Worm (Caenorhabditis elegans) whole organism, young adult: ENCODE measurements around the gene F54H12.7.
A peak's percentile ranks its signal among the peaks of the same experiment; 100 is the strongest.

Source experiments
- B0261.1 ChIP-seq: sonication (generic microtip); optimal IDR thresholded peaks from 2 replicates; lab custom pipeline; 2016; ENCODE audit warnings: mild to moderate bottlenecking, missing genetic modification characterization, moderate library complexity, missing compliant biosample characterization
- C17E4.6 ChIP-seq: fragments of 200-800 bp; sonication (Bioruptor generic); IDR thresholded peaks from 2 replicates; pipeline ENCODE4 v1.3.6; 2022; ENCODE audit warnings: missing genetic modification reagents, missing genetic modification characterization, missing compliant biosample characterization
- F23B12.7 ChIP-seq: sonication (generic microtip); optimal IDR thresholded peaks from 2 replicates; lab custom pipeline; 2017; ENCODE audit warnings: missing genetic modification characterization, mild to moderate bottlenecking, missing compliant biosample characterization, antibody characterized with exemption, moderate library complexity; ENCODE audit not compliant: insufficient read depth
- F49E8.2 ChIP-seq: sonication (generic microtip); optimal IDR thresholded peaks from 3 replicates; lab custom pipeline; 2017; ENCODE audit warnings: missing genetic modification characterization, mild to moderate bottlenecking, missing compliant biosample characterization, antibody characterized with exemption, moderate library complexity; ENCODE audit not compliant: insufficient read depth
- K12H6.12 ChIP-seq: fragments of 200-800 bp; sonication (Bioruptor generic); optimal IDR thresholded peaks from 2 replicates; lab custom pipeline; 2018; ENCODE audit warnings: mild to moderate bottlenecking, missing genetic modification characterization, missing compliant biosample characterization
- T26A5.8 ChIP-seq: sonication (generic microtip); optimal IDR thresholded peaks from 2 replicates; lab custom pipeline; 2016; ENCODE audit warnings: missing genetic modification characterization, missing compliant biosample characterization
- Y53G8AR.9 ChIP-seq: fragments of 200-800 bp; sonication (Bioruptor generic); conservative IDR thresholded peaks from 2 replicates; pipeline ENCODE4 v1.3.6; 2022; ENCODE audit warnings: missing genetic modification reagents, missing genetic modification characterization, missing compliant biosample characterization
- ZK185.1 ChIP-seq: sonication (generic microtip); optimal IDR thresholded peaks from 2 replicates; lab custom pipeline; 2016; ENCODE audit warnings: mild to moderate bottlenecking, missing genetic modification characterization, missing compliant biosample characterization; ENCODE audit not compliant: poor library complexity, severe bottlenecking
- akir-1 ChIP-seq: fragments of 200-800 bp; sonication (Bioruptor generic); optimal IDR thresholded peaks from 2 replicates; lab custom pipeline; 2018; ENCODE audit warnings: mild to moderate bottlenecking, missing genetic modification characterization, moderate library complexity, missing compliant biosample characterization
- aptf-2 ChIP-seq: fragments of 200-800 bp; sonication (Bioruptor generic); conservative IDR thresholded peaks from 2 replicates; pipeline ENCODE4 v1.3.6; 2022; ENCODE audit warnings: missing genetic modification reagents, missing genetic modification characterization, missing compliant biosample characterization
- aptf-3 ChIP-seq: fragments of 200-800 bp; sonication (Bioruptor generic); IDR thresholded peaks from 2 replicates; pipeline ENCODE4 v1.3.6; 2022; ENCODE audit warnings: missing genetic modification characterization, missing compliant biosample characterization
- athp-1 ChIP-seq: sonication (generic microtip); optimal IDR thresholded peaks from 2 replicates; lab custom pipeline; 2017; ENCODE audit warnings: mild to moderate bottlenecking, missing genetic modification characterization, missing compliant biosample characterization
- attf-5 ChIP-seq: fragments of 200-800 bp; sonication (Bioruptor generic); optimal IDR thresholded peaks from 2 replicates; lab custom pipeline; 2018; ENCODE audit warnings: mild to moderate bottlenecking, missing genetic modification characterization, missing compliant biosample characterization
- attf-6 ChIP-seq: fragments of 200-800 bp; sonication (Bioruptor generic); IDR thresholded peaks from 2 replicates; pipeline ENCODE4 v1.3.6; 2022; ENCODE audit warnings: missing genetic modification reagents, missing genetic modification characterization, missing compliant biosample characterization
- bed-1 ChIP-seq: fragments of 200-800 bp; sonication (Bioruptor generic); IDR thresholded peaks from 2 replicates; pipeline ENCODE4 v1.3.6; 2022; ENCODE audit warnings: missing genetic modification reagents, missing genetic modification characterization, missing compliant biosample characterization
- bed-2 ChIP-seq: fragments of 200-800 bp; sonication (Bioruptor generic); IDR thresholded peaks from 2 replicates; pipeline ENCODE4 v1.3.6; 2022; ENCODE audit warnings: missing genetic modification reagents, missing genetic modification characterization, missing compliant biosample characterization
- ceh-40 ChIP-seq: fragments of 200-800 bp; sonication (Bioruptor generic); IDR thresholded peaks from 2 replicates; pipeline ENCODE4 v1.3.6; 2022; ENCODE audit warnings: missing genetic modification characterization, missing compliant biosample characterization
- ceh-58 ChIP-seq: fragments of 200-800 bp; sonication (Bioruptor generic); IDR thresholded peaks from 2 replicates; pipeline ENCODE4 v1.3.6; 2022; ENCODE audit warnings: missing genetic modification characterization, missing compliant biosample characterization
- dpff-1 ChIP-seq: sonication (generic microtip); optimal IDR thresholded peaks from 2 replicates; lab custom pipeline; 2017; ENCODE audit warnings: mild to moderate bottlenecking, missing genetic modification characterization, missing compliant biosample characterization
- dpl-1 ChIP-seq: fragments of 150-350 bp; optimal IDR thresholded peaks from 2 replicates; lab custom pipeline; 2014; ENCODE audit warnings: missing biosample characterization, missing genetic modification reagents, missing genetic modification characterization
- efl-1 ChIP-seq: fragments of 150-350 bp; optimal IDR thresholded peaks from 2 replicates; lab custom pipeline; 2014; ENCODE audit warnings: missing biosample characterization, missing genetic modification reagents, missing genetic modification characterization
- egl-18 ChIP-seq: fragments of 200-800 bp; sonication (Bioruptor generic); IDR thresholded peaks from 2 replicates; pipeline ENCODE4 v1.3.6; 2022; ENCODE audit warnings: missing genetic modification reagents, missing genetic modification characterization, missing compliant biosample characterization
- egrh-3 ChIP-seq: fragments of 200-800 bp; sonication (Bioruptor generic); IDR thresholded peaks from 2 replicates; pipeline ENCODE4 v1.3.6; 2022; ENCODE audit warnings: missing genetic modification reagents, missing genetic modification characterization, missing compliant biosample characterization
- hlh-26 ChIP-seq: fragments of 200-800 bp; sonication (Bioruptor generic); conservative IDR thresholded peaks from 2 replicates; pipeline ENCODE4 v1.3.6; 2022; ENCODE audit warnings: missing genetic modification reagents, missing genetic modification characterization, missing compliant biosample characterization
- hmg-1.2 ChIP-seq: fragments of 200-800 bp; sonication (Bioruptor generic); IDR thresholded peaks from 2 replicates; pipeline ENCODE4 v1.3.6; 2022; ENCODE audit warnings: missing genetic modification reagents, missing genetic modification characterization, missing compliant biosample characterization
- hsf-1 ChIP-seq: fragments of 200-800 bp; sonication (Bioruptor generic); IDR thresholded peaks from 2 replicates; pipeline ENCODE4 v1.3.6; 2022; ENCODE audit warnings: missing genetic modification reagents, missing genetic modification characterization, missing compliant biosample characterization
- let-607 ChIP-seq, 2 experiments: fragments of 200-800 bp in 1 of 2; sonication (Bioruptor generic) in 1 of 2; sonication (generic microtip) in 1 of 2; optimal IDR thresholded peaks; 2 replicates each; lab custom pipeline; 2016 to 2018; ENCODE audit warnings: mild to moderate bottlenecking in 2 of 2, missing compliant biosample characterization in 2 of 2, missing genetic modification characterization in 2 of 2, moderate library complexity in 2 of 2, missing genotype in 1 of 2
- lin-35 ChIP-seq, 3 experiments: fragments of 150-350 bp in 2 of 3; sonication (generic microtip) in 1 of 3; optimal IDR thresholded peaks; 2 replicates each; lab custom pipeline; 2014 to 2018; ENCODE audit warnings: missing biosample characterization in 3 of 3, missing genetic modification characterization in 3 of 3, missing genetic modification reagents in 3 of 3
- lin-40 ChIP-seq: sonication (generic microtip); optimal IDR thresholded peaks from 2 replicates; lab custom pipeline; 2016; ENCODE audit warnings: missing genetic modification characterization, mild to moderate bottlenecking, missing compliant biosample characterization, missing genotype, missing genetic modification reagents
- lsy-27 ChIP-seq: sonication (generic microtip); optimal IDR thresholded peaks from 2 replicates; lab custom pipeline; 2017; ENCODE audit warnings: missing genetic modification characterization, mild to moderate bottlenecking, missing compliant biosample characterization, antibody characterized with exemption, missing genotype, borderline replicate concordance; ENCODE audit not compliant: insufficient read depth
- madf-10 ChIP-seq: sonication (generic microtip); optimal IDR thresholded peaks from 2 replicates; lab custom pipeline; 2016; ENCODE audit warnings: mild to moderate bottlenecking, missing genetic modification characterization, missing compliant biosample characterization
- mel-28 ChIP-seq: sonication (generic microtip); optimal IDR thresholded peaks from 2 replicates; lab custom pipeline; 2016; ENCODE audit warnings: borderline replicate concordance, mild to moderate bottlenecking, missing genetic modification characterization, missing compliant biosample characterization
- nhr-120 ChIP-seq: fragments of 200-800 bp; sonication (Bioruptor generic); IDR thresholded peaks from 2 replicates; pipeline ENCODE4 v1.3.6; 2022; ENCODE audit warnings: missing genetic modification characterization, missing compliant biosample characterization
- nhr-80 ChIP-seq: sonication (generic microtip); optimal IDR thresholded peaks from 2 replicates; lab custom pipeline; 2016; ENCODE audit warnings: missing genetic modification characterization, missing compliant biosample characterization
- pbrm-1 ChIP-seq: fragments of 200-800 bp; sonication (Bioruptor generic); IDR thresholded peaks from 2 replicates; pipeline ENCODE4 v1.3.6; 2022; ENCODE audit warnings: missing genetic modification reagents, missing genetic modification characterization, missing compliant biosample characterization
- rcor-1 ChIP-seq: fragments of 200-800 bp; sonication (Bioruptor generic); IDR thresholded peaks from 2 replicates; pipeline ENCODE4 v1.3.6; 2022; ENCODE audit warnings: missing genetic modification reagents, missing genetic modification characterization, missing compliant biosample characterization
- rec-8 ChIP-seq, 2 experiments: sonication (generic microtip); optimal IDR thresholded peaks; 2 replicates each; lab custom pipeline; 2016; ENCODE audit warnings: mild to moderate bottlenecking in 2 of 2, missing genetic modification characterization in 2 of 2, missing genetic modification reagents in 2 of 2, missing genotype in 2 of 2, missing biosample characterization in 1 of 2, missing compliant biosample characterization in 1 of 2, moderate library complexity in 1 of 2
- repo-1 ChIP-seq: sonication (generic microtip); optimal IDR thresholded peaks from 2 replicates; lab custom pipeline; 2017; ENCODE audit warnings: mild to moderate bottlenecking, missing genetic modification characterization, missing compliant biosample characterization
- rpc-1 ChIP-seq, 2 experiments: fragments of 150-350 bp in 1 of 2; sonication (generic microtip) in 1 of 2; optimal IDR thresholded peaks; 2 replicates each; lab custom pipeline; 2014 to 2018; ENCODE audit warnings: missing biosample characterization in 1 of 2, missing genetic modification characterization in 1 of 2, missing genetic modification reagents in 1 of 2, missing genotype in 1 of 2
- sea-2 ChIP-seq: fragments of 200-800 bp; sonication (Bioruptor generic); IDR thresholded peaks from 2 replicates; pipeline ENCODE4 v1.3.6; 2022; ENCODE audit warnings: missing genetic modification characterization, missing compliant biosample characterization
- tbp1 ChIP-seq: fragments of 200-800 bp; sonication (Bioruptor generic); optimal IDR thresholded peaks from 2 replicates; lab custom pipeline; 2018; ENCODE audit warnings: mild to moderate bottlenecking, missing genetic modification characterization, missing compliant biosample characterization
- tbx-9 ChIP-seq: sonication (generic microtip); optimal IDR thresholded peaks from 2 replicates; lab custom pipeline; 2016; ENCODE audit warnings: borderline replicate concordance, missing genetic modification characterization, inconsistent platforms, missing compliant biosample characterization
- tlf-1 ChIP-seq: fragments of 200-800 bp; sonication (Bioruptor generic); optimal IDR thresholded peaks from 2 replicates; lab custom pipeline; 2018; ENCODE audit warnings: mild to moderate bottlenecking, missing genetic modification characterization, missing compliant biosample characterization
- zfh-2 ChIP-seq: fragments of 200-800 bp; sonication (Bioruptor generic); conservative IDR thresholded peaks from 2 replicates; pipeline ENCODE4 v1.3.6; 2022; ENCODE audit warnings: missing genetic modification reagents, missing genetic modification characterization, missing compliant biosample characterization
- ztf-22 ChIP-seq: fragments of 200-800 bp; sonication (Bioruptor generic); optimal IDR thresholded peaks from 2 replicates; lab custom pipeline; 2018; ENCODE audit warnings: mild to moderate bottlenecking, missing genetic modification characterization, moderate library complexity, missing compliant biosample characterization
- ztf-26 ChIP-seq: sonication (generic microtip); optimal IDR thresholded peaks from 2 replicates; lab custom pipeline; 2017; ENCODE audit warnings: missing genetic modification characterization, missing compliant biosample characterization

Gene F54H12.7

DNA sequence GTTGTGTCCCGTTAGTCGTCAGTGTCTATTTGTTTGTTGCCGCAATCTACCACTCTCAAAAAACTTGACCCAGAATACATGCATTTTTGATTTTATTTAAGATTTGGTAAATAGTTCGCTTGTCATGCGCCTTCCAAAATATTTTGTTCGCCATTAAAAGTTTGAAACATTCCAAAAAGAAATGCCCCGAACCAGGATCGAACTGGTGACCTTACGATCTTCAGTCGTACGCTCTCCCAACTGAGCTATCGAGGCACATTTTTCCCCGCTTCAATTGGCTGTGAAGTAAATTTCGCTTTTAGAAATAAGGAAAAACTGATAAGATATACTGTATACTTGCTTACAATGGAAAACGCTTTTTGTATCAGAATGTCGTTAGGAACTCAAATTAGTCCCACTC, 9.1 kb downstream of the F54H12.7 start (continued):
- TF ChIP-seq rpc-1 (optimal IDR thresholded peaks at IDR 0.05; lab: Kevin White, UChicago) (peak; percentile 60), rpc-1 (tag; optimal IDR thresholded peaks at IDR 0.05; lab: Kevin White, UChicago) (peak; percentile 68)

ce11 chrIII:7978723-7979122, 9.6 kb downstream of the F54H12.7 start:
- no peak for TF ChIP-seq sea-2
- TF ChIP-seq bed-1 (GFP tag; lab: Robert Waterston, UW): no peak
- TF ChIP-seq ZK185.1 (tag; lab: Kevin White, UChicago): peak; percentile 33
- TF ChIP-seq aptf-2 (GFP tag; lab: Robert Waterston, UW): no peak
- peak; percentile 59 for TF ChIP-seq attf-5
- no peak for TF ChIP-seq C17E4.6 (GFP tag; lab: Robert Waterston, UW)
- no peak for TF ChIP-seq ceh-58
- no peak for TF ChIP-seq Y53G8AR.9 (GFP tag; lab: Robert Waterston, UW)
- no peak for TF ChIP-seq tbx-9
- no peak for TF ChIP-seq hlh-26 (GFP tag; lab: Robert Waterston, UW)
- TF ChIP-seq F23B12.7 (tag; lab: Kevin White, UChicago): no peak
- no peak for TF ChIP-seq efl-1
- no peak for TF ChIP-seq ztf-22 (GFP tag; lab: Kevin White, UChicago)
- no peak for TF ChIP-seq dpl-1 (GFP tag; lab: Kevin White, UChicago)
- no peak for TF ChIP-seq dpff-1 (tag; lab: Kevin White, UChicago)
- TF ChIP-seq attf-6 (GFP tag; lab: Robert Waterston, UW): no peak
- TF ChIP-seq hmg-1.2: peak; percentile 93
- TF ChIP-seq F49E8.2: no peak
- TF ChIP-seq ceh-40: no peak
- no peak for TF ChIP-seq athp-1 (tag; lab: Kevin White, UChicago)
- no peak for TF ChIP-seq let-607 (tag; optimal IDR thresholded peaks at IDR 0.05; lab: Kevin White, UChicago)
- TF ChIP-seq egrh-3 (GFP tag; lab: Robert Waterston, UW): no peak
- no peak for TF ChIP-seq nhr-120 (GFP tag; lab: Robert Waterston, UW)
- TF ChIP-seq nhr-80 (tag; lab: Kevin White, UChicago): peak; percentile 38
- TF ChIP-seq lsy-27 (tag; lab: Kevin White, UChicago): no peak
- TF ChIP-seq pbrm-1: peak; percentile 38
- TF ChIP-seq ztf-26 (tag; lab: Kevin White, UChicago): no peak
- TF ChIP-seq T26A5.8: no peak
- peak; percentile 41 for TF ChIP-seq B0261.1 (tag; lab: Kevin White, UChicago)
- TF ChIP-seq bed-2 (GFP tag; lab: Robert Waterston, UW): no peak
- TF ChIP-seq tbp1: no peak
- TF ChIP-seq tlf-1 (GFP tag; lab: Kevin White, UChicago): no peak
- no peak for TF ChIP-seq hsf-1
- no peak for TF ChIP-seq mel-28 (tag; lab: Kevin White, UChicago)
- no peak for TF ChIP-seq madf-10 (tag; lab: Kevin White, UChicago)
- no peak for TF ChIP-seq aptf-3 (GFP tag; lab: Robert Waterston, UW)
- TF ChIP-seq repo-1 (tag; lab: Kevin White, UChicago): no peak
- no peak for TF ChIP-seq rec-8 (tag; optimal IDR thresholded peaks at IDR 0.05; lab: Kevin White, UChicago)
- no peak for TF ChIP-seq zfh-2 (GFP tag; lab: Robert Waterston, UW)
- peak; percentile 15 for TF ChIP-seq lin-40 (tag; lab: Kevin White, UChicago)
- TF ChIP-seq rcor-1 (GFP tag; lab: Robert Waterston, UW): no peak
- no peak for TF ChIP-seq akir-1 (GFP tag; lab: Kevin White, UChicago)
- TF ChIP-seq lin-35 (GFP tag; optimal IDR thresholded peaks at IDR 0.05; lab: Kevin White, UChicago): no peak
- TF ChIP-seq egl-18 (GFP tag; lab: Robert Waterston, UW): no peak
- TF ChIP-seq K12H6.12 (tag; lab: Kevin White, UChicago): no peak
